Fruit fly (Drosophila melanogaster) whole organism, embryonic: ENCODE data around the gene Asator.

Source experiments
- Bteb2 ChIP-seq: fragments of 200-800 bp; sonication (Bioruptor generic); optimal IDR thresholded peaks from 2 replicates; lab custom pipeline; 2016; ENCODE audit warnings: missing biosample characterization, missing genetic modification characterization
- CG10274 ChIP-seq: fragments of 200-800 bp; sonication (Bioruptor generic); optimal IDR thresholded peaks from 3 replicates; lab custom pipeline; 2017; ENCODE audit warnings: missing biosample characterization, mild to moderate bottlenecking, missing genetic modification characterization
- CG10321 ChIP-seq: fragments of 200-800 bp; sonication (Bioruptor generic); IDR thresholded peaks from 2 replicates; pipeline ENCODE4 v1.3.6; 2022; ENCODE audit warnings: missing biosample characterization, missing genetic modification characterization
- CG10543 ChIP-seq: fragments of 200-800 bp; sonication (Bioruptor generic); optimal IDR thresholded peaks from 3 replicates; lab custom pipeline; 2017; ENCODE audit warnings: missing biosample characterization, mild to moderate bottlenecking, missing genetic modification characterization, moderate library complexity
- CG10654 ChIP-seq: fragments of 200-800 bp; sonication (Bioruptor generic); optimal IDR thresholded peaks from 2 replicates; lab custom pipeline; 2016; ENCODE audit warnings: missing biosample characterization, missing genetic modification characterization
- CG11504 ChIP-seq: fragments of 200-800 bp; sonication (Bioruptor generic); optimal IDR thresholded peaks from 3 replicates; lab custom pipeline; 2019; ENCODE audit warnings: missing biosample characterization, mild to moderate bottlenecking, missing genetic modification characterization, moderate library complexity
- CG11723 ChIP-seq: fragments of 200-800 bp; sonication (Bioruptor generic); optimal IDR thresholded peaks from 2 replicates; lab custom pipeline; 2017; ENCODE audit warnings: missing biosample characterization, mild to moderate bottlenecking, missing genetic modification characterization
- CG14667 ChIP-seq: fragments of 200-800 bp; sonication (Bioruptor generic); IDR thresholded peaks from 2 replicates; pipeline ENCODE4 v1.3.6; 2022; ENCODE audit warnings: missing biosample characterization, missing genetic modification characterization
- CG15269 ChIP-seq: fragments of 200-800 bp; sonication (Bioruptor generic); optimal IDR thresholded peaks from 2 replicates; lab custom pipeline; 2018; ENCODE audit warnings: missing biosample characterization, mild to moderate bottlenecking, missing genetic modification characterization, moderate library complexity
- CG1603 ChIP-seq: fragments of 200-800 bp; sonication (Bioruptor generic); optimal IDR thresholded peaks from 2 replicates; lab custom pipeline; 2019; ENCODE audit warnings: missing biosample characterization, mild to moderate bottlenecking, missing genetic modification characterization, moderate library complexity
- CG17829 ChIP-seq: fragments of 200-800 bp; optimal IDR thresholded peaks from 2 replicates; lab custom pipeline; 2019; ENCODE audit warnings: missing biosample characterization, mild to moderate bottlenecking, missing genetic modification characterization, moderate library complexity
- CG2199 ChIP-seq: fragments of 200-800 bp; sonication (Bioruptor generic); IDR thresholded peaks from 3 replicates; pipeline ENCODE4 v1.3.6; 2022; ENCODE audit warnings: missing biosample characterization, missing genetic modification characterization
- CG3281 ChIP-seq: fragments of 200-800 bp; sonication (Bioruptor generic); optimal IDR thresholded peaks from 3 replicates; lab custom pipeline; 2017; ENCODE audit warnings: missing biosample characterization, mild to moderate bottlenecking, missing genetic modification characterization
- CG6689 ChIP-seq: fragments of 200-800 bp; sonication (Bioruptor generic); IDR thresholded peaks from 2 replicates; pipeline ENCODE4 v1.3.6; 2022; ENCODE audit warnings: missing biosample characterization, missing genetic modification characterization
- CG8388 ChIP-seq: fragments of 200-800 bp; sonication (Bioruptor generic); optimal IDR thresholded peaks from 2 replicates; lab custom pipeline; 2019; ENCODE audit warnings: missing biosample characterization, mild to moderate bottlenecking, missing genetic modification characterization, moderate library complexity
- Deaf1 ChIP-seq: fragments of 200-800 bp; optimal IDR thresholded peaks from 3 replicates; lab custom pipeline; 2019; ENCODE audit warnings: missing biosample characterization, mild to moderate bottlenecking, missing genetic modification characterization, moderate library complexity
- Hand ChIP-seq: fragments of 200-800 bp; sonication (Bioruptor generic); optimal IDR thresholded peaks from 2 replicates; lab custom pipeline; 2017; ENCODE audit warnings: mild to moderate bottlenecking, missing biosample characterization, missing genetic modification reagents, missing genetic modification characterization
- Jarid2 ChIP-seq: fragments of 200-800 bp; sonication (Bioruptor generic); optimal IDR thresholded peaks from 3 replicates; lab custom pipeline; 2017; ENCODE audit warnings: mild to moderate bottlenecking, missing biosample characterization, missing genetic modification reagents, missing genetic modification characterization
- Kr ChIP-seq: fragments of 200-800 bp; sonication (Bioruptor generic); optimal IDR thresholded peaks from 2 replicates; lab custom pipeline; 2017; ENCODE audit warnings: missing biosample characterization, mild to moderate bottlenecking, missing genetic modification characterization
- NC2α ChIP-seq: fragments of 200-800 bp; sonication (Bioruptor generic); optimal IDR thresholded peaks from 2 replicates; lab custom pipeline; 2016; ENCODE audit warnings: missing biosample characterization, missing genetic modification characterization
- Nf-YB ChIP-seq: fragments of 200-800 bp; sonication (Bioruptor generic); optimal IDR thresholded peaks from 3 replicates; lab custom pipeline; 2019; ENCODE audit warnings: missing biosample characterization, mild to moderate bottlenecking, missing genetic modification characterization, moderate library complexity
- Nf-YC ChIP-seq: fragments of 200-800 bp; optimal IDR thresholded peaks from 3 replicates; lab custom pipeline; 2019; ENCODE audit warnings: missing biosample characterization, mild to moderate bottlenecking, missing genetic modification characterization, moderate library complexity
- Rx ChIP-seq: fragments of 200-800 bp; sonication (Bioruptor generic); IDR thresholded peaks from 2 replicates; pipeline ENCODE4 v1.3.6; 2022; ENCODE audit warnings: missing biosample characterization, missing genetic modification characterization
- Side ChIP-seq: fragments of 200-800 bp; sonication (Bioruptor generic); optimal IDR thresholded peaks from 2 replicates; lab custom pipeline; 2016; ENCODE audit warnings: missing biosample characterization, missing genetic modification characterization
- abd-A ChIP-seq: fragments of 200-800 bp; sonication (Bioruptor generic); optimal IDR thresholded peaks from 3 replicates; lab custom pipeline; 2019; ENCODE audit warnings: missing biosample characterization, mild to moderate bottlenecking, missing genetic modification characterization, moderate library complexity
- amos ChIP-seq: fragments of 200-800 bp; sonication (Bioruptor generic); IDR thresholded peaks from 2 replicates; pipeline ENCODE4 v1.3.6; 2022; ENCODE audit warnings: missing biosample characterization, missing genetic modification characterization; ENCODE audit not compliant: partially characterized antibody
- cg ChIP-seq: fragments of 200-800 bp; sonication (Bioruptor generic); optimal IDR thresholded peaks from 3 replicates; lab custom pipeline; 2019; ENCODE audit warnings: missing biosample characterization, mild to moderate bottlenecking, missing genetic modification characterization, moderate library complexity
- chinmo ChIP-seq: fragments of 200-800 bp; sonication (Bioruptor generic); IDR thresholded peaks from 4 replicates; pipeline ENCODE4 v1.3.6; 2022; ENCODE audit warnings: missing biosample characterization, missing genetic modification characterization; ENCODE audit not compliant: partially characterized antibody
- chm ChIP-seq: fragments of 200-800 bp; sonication (Bioruptor generic); IDR thresholded peaks from 2 replicates; pipeline ENCODE4 v1.3.6; 2022; ENCODE audit warnings: missing biosample characterization, missing genetic modification characterization
- crol ChIP-seq: fragments of 200-800 bp; sonication (Bioruptor generic); IDR thresholded peaks from 2 replicates; pipeline ENCODE4 v1.3.6; 2022; ENCODE audit warnings: missing biosample characterization, missing genetic modification characterization
- dysf ChIP-seq: fragments of 200-800 bp; sonication (Bioruptor generic); IDR thresholded peaks from 3 replicates; pipeline ENCODE4 v1.3.6; 2022; ENCODE audit warnings: missing biosample characterization, missing genetic modification characterization
- ewg ChIP-seq: fragments of 200-800 bp; sonication (Bioruptor generic); optimal IDR thresholded peaks from 3 replicates; lab custom pipeline; 2017; ENCODE audit warnings: mild to moderate bottlenecking, missing biosample characterization, missing genetic modification reagents, missing genetic modification characterization
- jing ChIP-seq: fragments of 200-800 bp; sonication (Bioruptor generic); optimal IDR thresholded peaks from 2 replicates; lab custom pipeline; 2018; ENCODE audit warnings: missing biosample characterization, mild to moderate bottlenecking, missing genetic modification characterization
- klu ChIP-seq: fragments of 200-800 bp; sonication (Bioruptor generic); IDR thresholded peaks from 2 replicates; pipeline ENCODE4 v1.3.6; 2022; ENCODE audit warnings: missing biosample characterization, missing genetic modification characterization
- mirr ChIP-seq: fragments of 200-800 bp; sonication (Bioruptor generic); optimal IDR thresholded peaks from 3 replicates; lab custom pipeline; 2018; ENCODE audit warnings: missing biosample characterization, mild to moderate bottlenecking, missing genetic modification characterization
- nerfin-1 ChIP-seq: fragments of 200-800 bp; sonication (Bioruptor generic); optimal IDR thresholded peaks from 3 replicates; lab custom pipeline; 2019; ENCODE audit warnings: missing biosample characterization, mild to moderate bottlenecking, missing genetic modification characterization, moderate library complexity
- peb ChIP-seq: fragments of 200-800 bp; sonication (Bioruptor generic); IDR thresholded peaks from 2 replicates; pipeline ENCODE4 v1.3.6; 2022; ENCODE audit warnings: missing biosample characterization, missing genetic modification characterization
- pfk ChIP-seq: fragments of 200-800 bp; sonication (Bioruptor generic); optimal IDR thresholded peaks from 2 replicates; lab custom pipeline; 2018; ENCODE audit warnings: missing biosample characterization, mild to moderate bottlenecking, missing genetic modification characterization, moderate library complexity
- pros ChIP-seq: fragments of 200-800 bp; sonication (Bioruptor generic); optimal IDR thresholded peaks from 3 replicates; lab custom pipeline; 2019; ENCODE audit warnings: missing biosample characterization, mild to moderate bottlenecking, missing genetic modification characterization, moderate library complexity
- pzg ChIP-seq: fragments of 200-800 bp; sonication (Bioruptor generic); optimal IDR thresholded peaks from 3 replicates; lab custom pipeline; 2018; ENCODE audit warnings: missing biosample characterization, mild to moderate bottlenecking, missing genetic modification characterization, moderate library complexity
- rib ChIP-seq: fragments of 200-800 bp; sonication (Bioruptor generic); IDR thresholded peaks from 2 replicates; pipeline ENCODE4 v1.3.6; 2022; ENCODE audit warnings: missing biosample characterization, missing genetic modification characterization
- row ChIP-seq: fragments of 200-800 bp; sonication (Bioruptor generic); IDR thresholded peaks from 3 replicates; pipeline ENCODE4 v1.3.6; 2022; ENCODE audit warnings: missing biosample characterization, missing genetic modification characterization
- sc ChIP-seq, 3 experiments: fragments of >200 bp in 2 of 3; fragments of 200-800 bp in 1 of 3; sonication (Bioruptor generic) in 1 of 3; optimal IDR thresholded peaks; 2 replicates in 2 of 3; 3 replicates in 1 of 3; lab custom pipeline; 2017; ENCODE audit warnings: mild to moderate bottlenecking in 1 of 3, missing biosample characterization in 1 of 3, missing genetic modification characterization in 1 of 3, missing genetic modification reagents in 1 of 3
- seq ChIP-seq: fragments of 200-800 bp; sonication (Bioruptor generic); IDR thresholded peaks from 2 replicates; pipeline ENCODE4 v1.3.6; 2022; ENCODE audit warnings: missing biosample characterization, missing genetic modification characterization
- z ChIP-seq: fragments of 200-800 bp; sonication (Bioruptor generic); IDR thresholded peaks from 3 replicates; pipeline ENCODE4 v1.3.6; 2022; ENCODE audit warnings: missing biosample characterization, missing genetic modification characterization
- zen ChIP-seq: fragments of 200-800 bp; sonication (Bioruptor generic); optimal IDR thresholded peaks from 3 replicates; lab custom pipeline; 2018; ENCODE audit warnings: missing biosample characterization, mild to moderate bottlenecking, missing genetic modification characterization, moderate library complexity

The Asator gene

DNA sequence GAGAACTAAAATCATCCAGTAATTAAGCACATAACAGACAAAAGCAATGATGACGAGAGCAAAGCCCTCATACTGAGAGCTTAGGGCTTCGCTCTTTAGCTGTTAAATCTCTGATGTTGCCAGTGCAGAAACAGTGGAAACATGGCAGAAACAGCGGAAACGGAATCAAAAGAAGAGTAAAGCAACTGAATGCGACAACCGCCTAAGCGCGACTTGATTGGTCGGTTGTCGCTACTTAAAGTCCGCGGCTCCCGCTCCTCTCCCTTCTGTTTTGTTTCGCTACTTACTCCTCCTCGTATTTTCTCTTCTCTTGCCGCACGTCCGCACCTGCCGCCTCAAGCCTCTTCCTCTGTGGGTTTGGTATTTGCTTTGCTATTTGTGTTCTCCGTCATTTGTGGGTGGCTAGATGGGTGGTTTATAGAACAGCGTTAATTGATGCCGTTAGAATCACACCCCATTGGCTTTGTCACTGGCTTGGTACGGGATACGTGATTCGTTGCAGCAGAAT lies 16.4 kb upstream of the Asator start (continued):
- TF ChIP-seq peb (GFP tag; lab: Robert Waterston, UW): no peak
- peak; percentile 12 for TF ChIP-seq CG11504 (tag; lab: Kevin White, UChicago)
- TF ChIP-seq CG8388 (GFP tag; lab: Kevin White, UChicago): no peak
- no peak for TF ChIP-seq sc (optimal IDR thresholded peaks at IDR 0.05; lab: Kevin White, UChicago)
- TF ChIP-seq sc (GFP tag; optimal IDR thresholded peaks at IDR 0.05; lab: Kevin White, UChicago): no peak
- no peak for TF ChIP-seq CG14667 (GFP tag; lab: Robert Waterston, UW)
- TF ChIP-seq CG15269: no peak
- TF ChIP-seq crol (GFP tag; lab: Robert Waterston, UW): peak; percentile 77
- TF ChIP-seq CG10274 (GFP tag; lab: Kevin White, UChicago): peak; percentile 51
- 0 out of 2 replicates have a peak, but pooled peaks have one; percentile 12 for TF ChIP-seq CG10321
- TF ChIP-seq row (GFP tag; lab: Robert Waterston, UW): no peak
- TF ChIP-seq Nf-YC (tag; lab: Kevin White, UChicago): peak; percentile 96
- TF ChIP-seq jing: peak; percentile 9
- TF ChIP-seq CG10543 (GFP tag; lab: Kevin White, UChicago): peak; percentile 13
- TF ChIP-seq pzg (GFP tag; lab: Kevin White, UChicago): no peak
- TF ChIP-seq chinmo (GFP tag; lab: Robert Waterston, UW): peak; percentile 72; the same call in 1 of the 4 replicates
- TF ChIP-seq CG11723 (GFP tag; lab: Kevin White, UChicago): no peak
- peak; percentile 79 for TF ChIP-seq pfk (GFP tag; lab: Kevin White, UChicago)
- TF ChIP-seq mirr (GFP tag; lab: Kevin White, UChicago): peak; percentile 27
- peak; percentile 29 for TF ChIP-seq Jarid2 (GFP tag; lab: Kevin White, UChicago)

dm6 chr4:502510-503087 lies 13.8 kb upstream of the Asator start:
- TF ChIP-seq zen (tag; lab: Kevin White, UChicago) (no peak), chinmo (GFP tag; lab: Robert Waterston, UW) (0 out of 4 replicates have a peak, but pooled peaks have one; percentile 51), CG2199 (GFP tag; lab: Robert Waterston, UW) (peak; percentile 18; the same call in 1 of the 3 replicates), Nf-YC (tag; lab: Kevin White, UChicago) (peak; percentile 94), chm (GFP tag; lab: Robert Waterston, UW) (0 out of 2 replicates have a peak, but pooled peaks have one; percentile 11), CG10654 (GFP tag; lab: Kevin White, UChicago) (no peak), abd-A (tag; lab: Kevin White, UChicago) (peak; percentile 87), ewg (GFP tag; lab: Kevin White, UChicago) (peak; percentile 23), Deaf1 (tag; lab: Kevin White, UChicago) (peak; percentile 85), crol (GFP tag; lab: Robert Waterston, UW) (peak; percentile 93; the same call in 1 of the 2 replicates), Hand (no peak), Nf-YB (GFP tag; lab: Kevin White, UChicago) (peak; percentile 89), CG17829 (tag; lab: Kevin White, UChicago) (no peak), CG3281 (GFP tag; lab: Kevin White, UChicago) (no peak), NC2α (GFP tag; lab: Kevin White, UChicago) (no peak), cg (peak; percentile 39), klu (GFP tag; lab: Robert Waterston, UW) (no peak), Kr (GFP tag; lab: Kevin White, UChicago) (peak; percentile 40), Bteb2 (GFP tag; lab: Kevin White, UChicago) (no peak), Side (GFP tag; lab: Kevin White, UChicago) (no peak), pros (GFP tag; lab: Kevin White, UChicago) (peak; percentile 98), seq (GFP tag; lab: Robert Waterston, UW) (0 out of 2 replicates have a peak, but pooled peaks have one; percentile 23), nerfin-1 (tag; lab: Kevin White, UChicago) (peak; percentile 20), CG1603 (tag; lab: Kevin White, UChicago) (no peak), dysf (GFP tag; lab: Robert Waterston, UW) (no peak), z (GFP tag; lab: Robert Waterston, UW) (peak; percentile 45; the same call in 1 of the 3 replicates), rib (GFP tag; lab: Robert Waterston, UW) (0 out of 2 replicates have a peak, but pooled peaks have one; percentile 33), amos (GFP tag; lab: Robert Waterston, UW) (no peak), Rx (GFP tag; lab: Robert Waterston, UW) (no peak), CG6689 (GFP tag; lab: Robert Waterston, UW) (peak; percentile 40; the same call in 1 of the 2 replicates)
